Fruit fly (Drosophila melanogaster) whole organism, embryonic: ENCODE results near the gene Sgs1.

ENCODE experiments used
- Atf3 ChIP-seq: fragments of 200-800 bp; sonication (Bioruptor generic); optimal IDR thresholded peaks from 3 replicates; lab custom pipeline; 2016; ENCODE audit warnings: missing biosample characterization, missing genetic modification characterization
- CG10147 ChIP-seq: fragments of 200-800 bp; sonication (Bioruptor generic); optimal IDR thresholded peaks from 2 replicates; lab custom pipeline; 2019; ENCODE audit warnings: missing biosample characterization, mild to moderate bottlenecking, missing genetic modification characterization, moderate library complexity
- CG10274 ChIP-seq: fragments of 200-800 bp; sonication (Bioruptor generic); optimal IDR thresholded peaks from 3 replicates; lab custom pipeline; 2017; ENCODE audit warnings: missing biosample characterization, mild to moderate bottlenecking, missing genetic modification characterization
- CG12236 ChIP-seq: fragments of 200-800 bp; sonication (Bioruptor generic); optimal IDR thresholded peaks from 2 replicates; lab custom pipeline; 2016; ENCODE audit warnings: missing biosample characterization, missing genetic modification characterization
- CG15601 ChIP-seq: fragments of 200-800 bp; sonication (Bioruptor generic); optimal IDR thresholded peaks from 3 replicates; lab custom pipeline; 2019; ENCODE audit warnings: missing biosample characterization, mild to moderate bottlenecking, missing genetic modification characterization, moderate library complexity
- CG16813 ChIP-seq: fragments of 200-800 bp; sonication (Bioruptor generic); IDR thresholded peaks from 3 replicates; pipeline ENCODE4 v1.3.6; 2022; ENCODE audit warnings: missing biosample characterization, missing genetic modification characterization; ENCODE audit not compliant: partially characterized antibody
- CG18011 ChIP-seq: fragments of 200-800 bp; sonication (Bioruptor generic); optimal IDR thresholded peaks from 2 replicates; lab custom pipeline; 2017; ENCODE audit warnings: missing biosample characterization, missing genetic modification characterization, mild to moderate bottlenecking, moderate library complexity, missing genotype
- CG2712 ChIP-seq: fragments of 200-800 bp; optimal IDR thresholded peaks from 3 replicates; lab custom pipeline; 2019; ENCODE audit warnings: missing biosample characterization, mild to moderate bottlenecking, missing genetic modification characterization, moderate library complexity
- CG2875 ChIP-seq: fragments of 200-800 bp; sonication (Bioruptor generic); optimal IDR thresholded peaks from 2 replicates; lab custom pipeline; 2017; ENCODE audit warnings: missing biosample characterization, mild to moderate bottlenecking, missing genetic modification characterization, missing genetic modification reagents
- CG31388 ChIP-seq: fragments of 200-800 bp; sonication (Bioruptor generic); optimal IDR thresholded peaks from 2 replicates; lab custom pipeline; 2016; ENCODE audit warnings: missing biosample characterization, missing genetic modification characterization
- CG32772 ChIP-seq: fragments of 200-800 bp; sonication (Bioruptor generic); IDR thresholded peaks from 2 replicates; pipeline ENCODE4 v1.3.6; 2022; ENCODE audit warnings: missing biosample characterization, missing genetic modification characterization
- CG3281 ChIP-seq: fragments of 200-800 bp; sonication (Bioruptor generic); optimal IDR thresholded peaks from 3 replicates; lab custom pipeline; 2017; ENCODE audit warnings: missing biosample characterization, mild to moderate bottlenecking, missing genetic modification characterization
- CG4282 ChIP-seq: fragments of 200-800 bp; sonication (Bioruptor generic); optimal IDR thresholded peaks from 2 replicates; lab custom pipeline; 2016; ENCODE audit warnings: missing biosample characterization, missing genetic modification characterization
- CG4404 ChIP-seq: fragments of 200-800 bp; sonication (Bioruptor generic); IDR thresholded peaks from 2 replicates; pipeline ENCODE4 v1.3.6; 2022; ENCODE audit warnings: missing biosample characterization, missing genetic modification characterization
- CG4854 ChIP-seq: fragments of 200-800 bp; sonication (Bioruptor generic); optimal IDR thresholded peaks from 2 replicates; lab custom pipeline; 2016; ENCODE audit warnings: missing biosample characterization, missing genetic modification characterization, inconsistent platforms
- CG6689 ChIP-seq: fragments of 200-800 bp; sonication (Bioruptor generic); IDR thresholded peaks from 2 replicates; pipeline ENCODE4 v1.3.6; 2022; ENCODE audit warnings: missing biosample characterization, missing genetic modification characterization
- CG7271 ChIP-seq: fragments of 200-800 bp; sonication (Bioruptor generic); optimal IDR thresholded peaks from 2 replicates; lab custom pipeline; 2018; ENCODE audit warnings: missing biosample characterization, mild to moderate bottlenecking, missing genetic modification characterization, moderate library complexity
- CG7372 ChIP-seq: fragments of 200-800 bp; sonication (Bioruptor generic); IDR thresholded peaks from 2 replicates; pipeline ENCODE4 v1.3.6; 2022; ENCODE audit warnings: missing biosample characterization, missing genetic modification characterization
- CG7839 ChIP-seq: fragments of 200-800 bp; sonication (Bioruptor generic); optimal IDR thresholded peaks from 3 replicates; lab custom pipeline; 2018; ENCODE audit warnings: missing biosample characterization, mild to moderate bottlenecking, missing genetic modification characterization, moderate library complexity
- CG8359 ChIP-seq: fragments of 200-800 bp; sonication (Bioruptor generic); optimal IDR thresholded peaks from 2 replicates; lab custom pipeline; 2017; ENCODE audit warnings: missing biosample characterization, mild to moderate bottlenecking, missing genetic modification characterization, borderline replicate concordance
- CG9932 ChIP-seq: fragments of 200-800 bp; sonication (Bioruptor generic); IDR thresholded peaks from 2 replicates; pipeline ENCODE4 v1.3.6; 2022; ENCODE audit warnings: missing biosample characterization, missing genetic modification characterization
- Camta ChIP-seq: fragments of 200-800 bp; sonication (Bioruptor generic); optimal IDR thresholded peaks from 2 replicates; lab custom pipeline; 2016; ENCODE audit warnings: missing biosample characterization, missing genetic modification characterization
- CrebB ChIP-seq: fragments of 200-800 bp; sonication (Bioruptor generic); optimal IDR thresholded peaks from 3 replicates; lab custom pipeline; 2018; ENCODE audit warnings: missing biosample characterization, mild to moderate bottlenecking, missing genetic modification characterization
- Elba2 ChIP-seq: fragments of 200-800 bp; sonication (Bioruptor generic); optimal IDR thresholded peaks from 3 replicates; lab custom pipeline; 2016; ENCODE audit warnings: missing biosample characterization, missing genetic modification characterization
- Ets65A ChIP-seq: fragments of 200-800 bp; sonication (Bioruptor generic); peaks from one replicate; lab custom pipeline; 2016; ENCODE audit warnings: missing biosample characterization, missing genetic modification characterization
- Fer3 ChIP-seq: fragments of 200-800 bp; sonication (Bioruptor generic); optimal IDR thresholded peaks from 2 replicates; lab custom pipeline; 2018; ENCODE audit warnings: missing biosample characterization, mild to moderate bottlenecking, missing genetic modification characterization, moderate library complexity
- Lpt ChIP-seq: fragments of >200 bp; optimal IDR thresholded peaks from 2 replicates; lab custom pipeline; 2018; ENCODE audit warnings: missing biosample characterization, missing genetic modification characterization
- Rfx ChIP-seq: fragments of 200-800 bp; sonication (Bioruptor generic); IDR thresholded peaks from 2 replicates; pipeline ENCODE4 v1.3.6; 2022; ENCODE audit warnings: missing biosample characterization, missing genetic modification characterization
- Scr ChIP-seq: fragments of 200-800 bp; sonication (Bioruptor generic); IDR thresholded peaks from 2 replicates; pipeline ENCODE4 v1.3.6; 2022; ENCODE audit warnings: missing biosample characterization, missing genetic modification characterization; ENCODE audit not compliant: partially characterized antibody
- Sry-δ ChIP-seq: fragments of 200-800 bp; sonication (Bioruptor generic); optimal IDR thresholded peaks from 2 replicates; lab custom pipeline; 2016; ENCODE audit warnings: missing biosample characterization, missing genetic modification characterization
- Xbp1 ChIP-seq: fragments of 200-800 bp; sonication (Bioruptor generic); optimal IDR thresholded peaks from 3 replicates; lab custom pipeline; 2016; ENCODE audit warnings: missing biosample characterization, mild to moderate bottlenecking, missing genetic modification characterization
- Xrp1 ChIP-seq: fragments of 200-800 bp; sonication (Bioruptor generic); IDR thresholded peaks from 2 replicates; pipeline ENCODE4 v1.3.6; 2022; ENCODE audit warnings: missing biosample characterization, missing genetic modification characterization
- abd-A ChIP-seq: fragments of 200-800 bp; sonication (Bioruptor generic); optimal IDR thresholded peaks from 3 replicates; lab custom pipeline; 2019; ENCODE audit warnings: missing biosample characterization, mild to moderate bottlenecking, missing genetic modification characterization, moderate library complexity
- ap ChIP-seq: fragments of 200-800 bp; sonication (Bioruptor generic); IDR thresholded peaks from 2 replicates; pipeline ENCODE4 v1.3.6; 2022; ENCODE audit warnings: missing biosample characterization, missing genetic modification characterization
- ara ChIP-seq: fragments of 200-800 bp; sonication (Bioruptor generic); IDR thresholded peaks from 2 replicates; pipeline ENCODE4 v1.3.6; 2022; ENCODE audit warnings: missing biosample characterization, missing genetic modification characterization
- chn ChIP-seq: fragments of 200-800 bp; sonication (Bioruptor generic); optimal IDR thresholded peaks from 2 replicates; lab custom pipeline; 2016; ENCODE audit warnings: missing biosample characterization, missing genetic modification characterization
- ci ChIP-seq: fragments of 200-800 bp; sonication (Bioruptor generic); IDR thresholded peaks from 3 replicates; pipeline ENCODE4 v1.3.6; 2022; ENCODE audit warnings: missing biosample characterization, missing genetic modification characterization
- fd3F ChIP-seq: fragments of 200-800 bp; sonication (Bioruptor generic); optimal IDR thresholded peaks from 2 replicates; lab custom pipeline; 2018; ENCODE audit warnings: missing biosample characterization, mild to moderate bottlenecking, missing genetic modification characterization, moderate library complexity
- gem ChIP-seq: fragments of 200-800 bp; sonication (Bioruptor generic); optimal IDR thresholded peaks from 2 replicates; lab custom pipeline; 2019; ENCODE audit warnings: missing biosample characterization, mild to moderate bottlenecking, missing genetic modification characterization, moderate library complexity
- lov ChIP-seq, 2 experiments: fragments of 200-800 bp in 1 of 2; fragments of >200 bp in 1 of 2; sonication (Bioruptor generic) in 1 of 2; IDR thresholded peaks in 1 of 2; optimal IDR thresholded peaks in 1 of 2; 2 replicates in 1 of 2; 3 replicates in 1 of 2; pipeline versions ENCODE4 v1.3.6 to Lab custom; 2017 to 2022; ENCODE audit warnings: missing biosample characterization in 1 of 2, missing genetic modification characterization in 1 of 2
- maf-S ChIP-seq: fragments of 200-800 bp; sonication (Bioruptor generic); optimal IDR thresholded peaks from 2 replicates; lab custom pipeline; 2016; ENCODE audit warnings: missing biosample characterization, missing genetic modification characterization
- mirr ChIP-seq: fragments of 200-800 bp; sonication (Bioruptor generic); optimal IDR thresholded peaks from 3 replicates; lab custom pipeline; 2018; ENCODE audit warnings: missing biosample characterization, mild to moderate bottlenecking, missing genetic modification characterization
- otp ChIP-seq: fragments of 200-800 bp; sonication (Bioruptor generic); IDR thresholded peaks from 3 replicates; pipeline ENCODE4, ENCODE4 v1.3.6; 2022; ENCODE audit warnings: missing biosample characterization, missing genetic modification characterization
- run ChIP-seq: fragments of 200-800 bp; sonication (Bioruptor generic); optimal IDR thresholded peaks from 3 replicates; lab custom pipeline; 2018; ENCODE audit warnings: missing biosample characterization, mild to moderate bottlenecking, missing genetic modification characterization
- sens-2 ChIP-seq: fragments of 200-800 bp; sonication (Bioruptor generic); IDR thresholded peaks from 2 replicates; pipeline ENCODE4 v1.3.6; 2022; ENCODE audit warnings: missing biosample characterization, missing genetic modification characterization
- slou ChIP-seq: fragments of 200-800 bp; sonication (Bioruptor generic); optimal IDR thresholded peaks from 3 replicates; lab custom pipeline; 2016; ENCODE audit warnings: missing biosample characterization, missing genetic modification characterization
- tap ChIP-seq: fragments of 200-800 bp; optimal IDR thresholded peaks from 3 replicates; lab custom pipeline; 2019; ENCODE audit warnings: missing biosample characterization, mild to moderate bottlenecking, missing genetic modification characterization, moderate library complexity
- tin ChIP-seq: fragments of 200-800 bp; sonication (Bioruptor generic); optimal IDR thresholded peaks from 3 replicates; lab custom pipeline; 2016; ENCODE audit warnings: missing biosample characterization, missing genetic modification characterization
- tio ChIP-seq: fragments of 200-800 bp; sonication (Bioruptor generic); optimal IDR thresholded peaks from 2 replicates; lab custom pipeline; 2017; ENCODE audit warnings: missing biosample characterization, missing genetic modification characterization, inconsistent platforms
- tx ChIP-seq: fragments of 200-800 bp; sonication (Bioruptor generic); optimal IDR thresholded peaks from 2 replicates; lab custom pipeline; 2016; ENCODE audit warnings: missing biosample characterization, missing genetic modification characterization
- yki ChIP-seq: fragments of >200 bp; optimal IDR thresholded peaks from 3 replicates; lab custom pipeline; 2018
- zfh1 ChIP-seq: fragments of 200-800 bp; sonication (Bioruptor generic); IDR thresholded peaks from 3 replicates; pipeline ENCODE4 v1.3.6; 2022; ENCODE audit warnings: missing biosample characterization, missing genetic modification characterization

Gene Sgs1

dm6 chr2L:4907986-4908385, 29.2 kb upstream of the Sgs1 start (continued):
- peak; percentile 67 for TF ChIP-seq zfh1 (GFP tag; lab: Robert Waterston, UW)
- TF ChIP-seq gem (tag; lab: Kevin White, UChicago), result peak; percentile 90
- TF ChIP-seq otp (GFP tag; lab: Robert Waterston, UW), result peak; percentile 30; the same call in 1 of the 3 replicates
- no peak for TF ChIP-seq CG4282 (GFP tag; lab: Kevin White, UChicago)
- TF ChIP-seq Atf3 (GFP tag; lab: Kevin White, UChicago), result no peak
- no peak for TF ChIP-seq CG9932
- peak; percentile 41 for TF ChIP-seq CG18011 (GFP tag; lab: Kevin White, UChicago)
- peak; percentile 78 for TF ChIP-seq CG2712 (tag; lab: Kevin White, UChicago)
- TF ChIP-seq CG2875 (GFP tag; lab: Kevin White, UChicago), result peak; percentile 74
- peak; percentile 50 for TF ChIP-seq CG15601 (tag; lab: Kevin White, UChicago)
- peak; percentile 40 for TF ChIP-seq CG4854 (GFP tag; lab: Kevin White, UChicago)
- peak; percentile 76 for TF ChIP-seq run (tag; lab: Kevin White, UChicago)
- peak; percentile 72 for TF ChIP-seq Xrp1 (GFP tag; lab: Robert Waterston, UW)
- TF ChIP-seq Elba2, result no peak
- no peak for TF ChIP-seq Rfx (GFP tag; lab: Robert Waterston, UW)
- TF ChIP-seq Scr, result no peak
- TF ChIP-seq ara (GFP tag; lab: Robert Waterston, UW), result no peak; the same call in 1 of the 2 replicates
- no peak for TF ChIP-seq CG16813 (GFP tag; lab: Robert Waterston, UW)
- TF ChIP-seq yki (lab: Kevin White, UChicago), result no peak
- peak; percentile 18 for TF ChIP-seq CG10274
- TF ChIP-seq Ets65A (GFP tag; lab: Kevin White, UChicago), result peak; percentile 65
- peak; percentile 74 for TF ChIP-seq Fer3 (tag; lab: Kevin White, UChicago)
- no peak for TF ChIP-seq mirr
- no peak for TF ChIP-seq CG31388
- no peak for TF ChIP-seq CG12236 (GFP tag; lab: Kevin White, UChicago)
- TF ChIP-seq CG8359 (GFP tag; lab: Kevin White, UChicago), result peak; percentile 20
- no peak for TF ChIP-seq lov (optimal IDR thresholded peaks at IDR 0.05; lab: Kevin White, UChicago)
- TF ChIP-seq lov (GFP tag; IDR thresholded peaks at IDR 0.05; lab: Robert Waterston, UW), result no peak
- peak; percentile 77 for TF ChIP-seq Xbp1 (GFP tag; lab: Kevin White, UChicago)
- TF ChIP-seq sens-2 (GFP tag; lab: Robert Waterston, UW), result peak; percentile 68; the same call in 1 of the 2 replicates
- no peak for TF ChIP-seq chn (GFP tag; lab: Kevin White, UChicago)
- no peak for TF ChIP-seq CG4404
- peak; percentile 64 for TF ChIP-seq CG6689
- TF ChIP-seq CG32772 (GFP tag; lab: Robert Waterston, UW), result peak; percentile 67
- no peak for TF ChIP-seq slou (GFP tag; lab: Kevin White, UChicago)
- peak; percentile 61 for TF ChIP-seq ap
- TF ChIP-seq CG3281 (GFP tag; lab: Kevin White, UChicago), result peak; percentile 36
- no peak for TF ChIP-seq Sry-δ (GFP tag; lab: Kevin White, UChicago)
- TF ChIP-seq tx (GFP tag; lab: Kevin White, UChicago), result no peak
- TF ChIP-seq tin (GFP tag; lab: Kevin White, UChicago), result peak; percentile 53
- TF ChIP-seq CG10147 (GFP tag; lab: Kevin White, UChicago), result peak; percentile 49
- TF ChIP-seq CrebB, result peak; percentile 64
- TF ChIP-seq CG7372 (GFP tag; lab: Robert Waterston, UW), result peak; percentile 31; the same call in 1 of the 2 replicates
- no peak for TF ChIP-seq abd-A
- TF ChIP-seq fd3F (GFP tag; lab: Kevin White, UChicago), result peak; percentile 40
- TF ChIP-seq tio (GFP tag; lab: Kevin White, UChicago), result peak; percentile 20
- TF ChIP-seq tap, result peak; percentile 80
- no peak for TF ChIP-seq CG7271 (tag; lab: Kevin White, UChicago)
- TF ChIP-seq maf-S (GFP tag; lab: Kevin White, UChicago), result no peak
- TF ChIP-seq ci (GFP tag; lab: Robert Waterston, UW), result peak; percentile 86
- TF ChIP-seq Lpt (GFP tag; lab: Kevin White, UChicago), result no peak
- no peak for TF ChIP-seq Camta (GFP tag; lab: Kevin White, UChicago)
- peak; percentile 70 for TF ChIP-seq CG7839 (tag; lab: Kevin White, UChicago)
